Fruit fly (Drosophila melanogaster): ENCODE results near the gene Pomp.

Gene Pomp

DNA sequence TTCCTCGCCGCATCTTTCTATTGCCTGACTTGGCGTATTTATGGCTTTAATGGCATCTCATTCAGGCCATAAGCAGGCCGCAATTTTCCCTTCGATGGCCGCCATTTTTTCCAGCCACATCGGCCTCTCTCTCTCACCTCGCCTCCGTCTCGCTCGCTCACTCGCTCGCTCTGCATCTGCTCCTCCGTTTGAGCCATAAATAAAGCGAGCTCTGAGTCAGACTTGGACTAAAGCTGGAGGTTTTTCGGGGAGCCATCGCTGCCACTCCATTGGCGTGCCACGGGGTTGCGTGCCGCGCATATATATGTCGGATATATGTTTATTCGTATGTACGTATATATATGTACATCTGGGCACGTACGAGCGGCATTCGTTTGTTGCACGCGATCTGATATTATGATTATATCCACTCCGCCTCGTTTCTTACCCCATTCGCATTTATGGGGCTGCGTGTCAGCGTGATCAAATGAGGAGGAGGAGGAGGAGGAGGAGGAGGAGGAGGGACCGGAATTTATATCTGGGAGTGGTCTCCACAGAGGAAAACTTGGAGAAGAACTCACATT, 10.4 kb upstream of the Pomp start:
- no peak for TF ChIP-seq CTCF (optimal IDR thresholded peaks at IDR 0.05)
- TF ChIP-seq CG8478 (optimal IDR thresholded peaks at IDR 0.05): no peak

DNA sequence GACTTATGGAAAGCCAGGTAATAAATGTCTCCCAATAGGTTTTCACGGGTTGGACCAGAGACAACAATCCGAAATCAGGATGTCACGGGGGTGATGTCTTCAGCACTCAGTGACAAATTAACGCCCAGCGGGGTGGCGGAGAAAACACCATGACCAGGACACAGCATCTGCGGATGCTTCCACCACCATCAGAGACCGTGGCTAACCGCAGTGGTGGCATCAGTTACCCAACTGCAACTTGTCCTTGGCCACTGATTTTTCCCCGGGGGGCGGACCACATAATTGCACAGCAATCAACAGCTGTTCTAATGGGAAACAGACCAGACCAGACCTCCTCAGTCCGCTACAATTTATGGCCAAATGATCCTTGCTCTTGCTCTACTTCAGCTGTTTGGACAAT, 9.1 kb upstream of the Pomp start:
- TF ChIP-seq CG8478 (optimal IDR thresholded peaks at IDR 0.05) (no peak), CTCF (optimal IDR thresholded peaks at IDR 0.05) (no peak)

- TF ChIP-seq CTCF (optimal IDR thresholded peaks at IDR 0.05) (no peak), CG8478 (optimal IDR thresholded peaks at IDR 0.05) (no peak)
These were observed 6.7 kb upstream of the Pomp start for dm6 chr2L:20780768-20781167.

DNA sequence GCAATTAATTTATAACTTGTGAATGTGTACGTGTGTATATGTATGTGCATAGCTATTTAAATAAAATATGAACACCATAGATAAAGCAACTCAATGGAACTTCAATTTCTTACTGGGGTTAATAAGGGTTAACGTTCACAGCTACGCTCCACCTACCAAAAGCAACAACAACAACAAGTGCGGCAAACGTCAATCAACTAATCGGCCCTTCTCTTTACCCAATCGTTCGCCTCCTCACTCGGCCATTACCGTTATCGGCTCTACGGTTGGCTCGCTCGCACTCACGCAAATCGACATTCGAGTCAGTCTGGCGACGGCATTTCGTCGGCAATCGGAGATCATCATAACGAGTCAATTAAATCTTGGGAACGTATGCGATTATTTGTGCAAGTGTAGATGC, 4.4 kb upstream of the Pomp start:
- no peak for TF ChIP-seq CG8478 (optimal IDR thresholded peaks at IDR 0.05)
- TF ChIP-seq CTCF (optimal IDR thresholded peaks at IDR 0.05): no peak

- TF ChIP-seq CTCF (optimal IDR thresholded peaks at IDR 0.05) (no peak), CG8478 (optimal IDR thresholded peaks at IDR 0.05) (no peak)
These were observed 3.5 kb upstream of the Pomp start for dm6 chr2L:20783908-20784307.

DNA sequence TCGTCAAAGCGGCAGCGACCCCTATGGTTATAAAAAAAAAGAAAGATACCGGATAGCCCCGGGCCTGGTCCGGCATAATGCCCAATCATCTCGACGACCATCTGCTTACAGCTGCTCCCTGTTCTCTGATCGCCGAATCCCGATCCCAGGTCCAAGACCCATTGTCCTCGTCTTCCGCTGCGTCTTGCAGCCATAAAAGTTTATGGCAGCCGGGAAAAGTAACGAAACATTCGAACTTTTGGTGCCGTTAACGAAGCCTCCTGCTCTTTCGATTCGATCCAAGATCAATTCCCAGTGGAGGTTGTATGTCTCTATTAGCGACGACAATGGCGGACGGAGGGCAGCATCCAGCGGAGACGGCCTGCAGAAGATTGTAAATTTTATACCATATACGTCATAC, 2.1 kb upstream of the Pomp start:
- TF ChIP-seq CTCF (optimal IDR thresholded peaks at IDR 0.05) (no peak), CG8478 (optimal IDR thresholded peaks at IDR 0.05) (no peak)

- TF ChIP-seq CTCF (optimal IDR thresholded peaks at IDR 0.05): no peak
- no peak for TF ChIP-seq CG8478 (optimal IDR thresholded peaks at IDR 0.05)
These were observed 594 bp downstream of the Pomp start for dm6 chr2L:20788050-20788449.

DNA sequence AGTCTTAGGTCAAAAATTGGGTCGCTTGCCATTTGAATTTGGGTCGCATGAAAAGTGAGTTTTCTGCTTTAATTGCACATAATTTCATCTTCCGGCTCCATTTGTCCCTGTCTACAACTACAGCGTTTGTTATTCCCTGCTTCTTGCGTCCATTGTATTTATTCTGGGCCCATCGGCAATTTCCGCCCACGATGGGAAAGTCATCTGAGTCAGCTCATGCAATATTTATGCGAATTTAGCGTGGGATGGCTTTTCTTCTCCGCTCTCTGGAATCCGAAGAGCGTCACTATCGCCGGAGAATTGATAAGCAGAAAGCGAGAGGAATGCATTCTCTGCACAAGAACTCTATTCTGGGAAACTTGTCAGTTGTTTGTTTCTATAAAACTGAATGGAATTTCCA, 5.1 kb downstream of the Pomp start:
- no peak for TF ChIP-seq CTCF (optimal IDR thresholded peaks at IDR 0.05)
- no peak for TF ChIP-seq CG8478 (optimal IDR thresholded peaks at IDR 0.05)

- TF ChIP-seq CTCF (optimal IDR thresholded peaks at IDR 0.05): no peak
- TF ChIP-seq CG8478 (optimal IDR thresholded peaks at IDR 0.05): no peak
These were observed 5.6 kb downstream of the Pomp start for dm6 chr2L:20792988-20793544.

- TF ChIP-seq CG8478 (optimal IDR thresholded peaks at IDR 0.05): no peak
These were observed 6.4 kb downstream of the Pomp start for dm6 chr2L:20793881-20794280.

DNA sequence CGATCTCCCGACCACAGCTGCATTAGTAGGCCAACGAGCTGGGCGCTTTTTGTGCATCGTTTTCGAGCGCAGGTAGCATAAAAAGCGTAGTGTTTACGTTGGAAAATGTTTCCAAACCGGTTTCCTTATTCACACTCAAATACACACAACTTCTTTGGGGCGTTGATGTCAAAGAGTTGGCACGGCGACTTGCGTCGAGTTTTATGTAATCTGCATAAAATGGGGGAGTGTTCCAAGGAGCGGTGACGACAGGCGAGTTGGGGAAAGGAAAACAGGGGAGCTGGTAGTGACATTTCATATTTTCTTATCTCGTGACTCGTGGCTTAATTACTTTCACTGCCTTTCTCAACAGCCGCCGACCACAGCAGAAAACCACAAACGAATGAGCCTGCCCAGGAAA, 7.2 kb downstream of the Pomp start:
- TF ChIP-seq CG8478 (optimal IDR thresholded peaks at IDR 0.05) (no peak), CTCF (optimal IDR thresholded peaks at IDR 0.05) (no peak)

DNA sequence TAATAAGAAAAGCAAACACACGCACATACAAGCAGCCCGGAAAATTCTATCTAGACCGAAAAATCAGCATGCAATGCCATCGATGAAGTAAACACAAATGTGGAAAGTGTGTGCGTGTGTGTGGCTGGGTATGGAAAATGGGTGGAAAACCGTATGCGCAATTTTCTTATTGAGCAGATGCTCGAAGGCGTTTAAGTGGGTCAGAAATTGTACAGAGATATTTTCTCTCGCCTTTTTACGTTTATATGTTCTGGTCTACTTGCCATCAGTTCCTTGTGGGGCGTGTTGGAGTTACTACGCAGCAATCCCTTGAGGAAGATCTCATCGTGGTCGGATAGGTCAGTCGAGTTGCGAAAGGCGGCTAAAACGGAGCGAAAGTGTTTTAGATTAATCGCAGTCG, 8.3 kb downstream of the Pomp start:
- TF ChIP-seq CTCF (optimal IDR thresholded peaks at IDR 0.05): no peak
- no peak for TF ChIP-seq CG8478 (optimal IDR thresholded peaks at IDR 0.05)

dm6 chr2L:20796758-20797514, 9.5 kb downstream of the Pomp start, which contains the start of gene vari:
vari (minus strand) TSS chr2L:20797042.
- TF ChIP-seq CG8478 (optimal IDR thresholded peaks at IDR 0.05) (no peak), CTCF (optimal IDR thresholded peaks at IDR 0.05) (no peak)

- TF ChIP-seq CTCF (optimal IDR thresholded peaks at IDR 0.05) (no peak), CG8478 (optimal IDR thresholded peaks at IDR 0.05) (no peak)
These were observed 10.0 kb downstream of the Pomp start, which contains the start of gene CG9328 for dm6 chr2L:20797515-20797847. CG9328 (plus strand) TSS chr2L:20797715.

DNA sequence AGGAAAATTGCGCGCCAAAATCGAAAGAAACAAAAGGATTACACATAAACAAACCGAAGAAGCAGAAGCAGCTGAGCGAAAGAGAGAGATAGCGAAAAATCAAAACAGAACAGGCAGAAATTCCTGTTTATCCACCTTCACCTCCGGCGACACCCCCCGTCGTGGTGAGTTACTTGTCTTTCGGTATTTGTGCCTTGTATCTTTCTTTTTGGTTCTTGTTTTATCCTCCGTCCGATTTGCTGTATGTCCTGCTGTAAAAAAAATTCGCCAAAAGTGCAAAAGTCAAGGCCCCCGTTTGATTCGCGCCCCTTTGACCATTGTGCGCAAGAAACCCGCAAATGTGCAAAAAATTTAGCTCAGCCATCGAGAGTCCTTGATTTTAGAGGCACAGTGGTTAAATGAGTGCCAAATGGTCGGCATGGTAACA, 10.9 kb downstream of the Pomp start:
- TF ChIP-seq CG8478 (optimal IDR thresholded peaks at IDR 0.05) (no peak), CTCF (optimal IDR thresholded peaks at IDR 0.05) (no peak)

Data from S2 (cell line).